Fruit fly (Drosophila melanogaster) whole organism, pupa: Measurements from ENCODE around the gene CG10481.

ENCODE experiments used
- CG17806 ChIP-seq: fragments of 200-800 bp; sonication (Bioruptor generic); optimal IDR thresholded peaks from 2 replicates; lab custom pipeline; 2018; ENCODE audit warnings: missing biosample characterization, mild to moderate bottlenecking, missing genetic modification characterization, moderate library complexity
- CG32121 ChIP-seq: fragments of 200-800 bp; sonication (Bioruptor generic); IDR thresholded peaks from 2 replicates; pipeline ENCODE4 v1.3.6; 2022; ENCODE audit warnings: missing biosample characterization, missing genetic modification characterization
- CG34367 ChIP-seq: fragments of 200-800 bp; sonication (Bioruptor generic); optimal IDR thresholded peaks from 2 replicates; lab custom pipeline; 2018; ENCODE audit warnings: missing biosample characterization, mild to moderate bottlenecking, missing genetic modification characterization
- CG4496 ChIP-seq: fragments of 200-800 bp; sonication (Bioruptor generic); IDR thresholded peaks from 3 replicates; pipeline ENCODE4 v1.3.6; 2022; ENCODE audit warnings: missing biosample characterization, missing genetic modification characterization
- CG9948 ChIP-seq: fragments of 200-800 bp; sonication (Bioruptor generic); optimal IDR thresholded peaks from 2 replicates; lab custom pipeline; 2018; ENCODE audit warnings: missing biosample characterization, mild to moderate bottlenecking, missing genetic modification characterization, moderate library complexity
- D1 ChIP-seq: fragments of 200-800 bp; sonication (Bioruptor generic); optimal IDR thresholded peaks from 2 replicates; lab custom pipeline; 2018; ENCODE audit warnings: missing biosample characterization, mild to moderate bottlenecking, missing genetic modification characterization, moderate library complexity
- EcR ChIP-seq: fragments of 200-800 bp; sonication (Bioruptor generic); optimal IDR thresholded peaks from 3 replicates; lab custom pipeline; 2019; ENCODE audit warnings: missing biosample characterization, missing genetic modification characterization, mild to moderate bottlenecking, moderate library complexity, missing genetic modification reagents
- Pif1B ChIP-seq: fragments of 200-800 bp; sonication (Bioruptor generic); optimal IDR thresholded peaks from 3 replicates; lab custom pipeline; 2016; ENCODE audit warnings: missing biosample characterization, missing genetic modification characterization
- Snoo ChIP-seq: fragments of 200-800 bp; sonication (Bioruptor generic); optimal IDR thresholded peaks from 3 replicates; lab custom pipeline; 2017; ENCODE audit warnings: missing biosample characterization, mild to moderate bottlenecking, missing genetic modification characterization, inconsistent platforms
- gl ChIP-seq: fragments of 200-800 bp; sonication (Bioruptor generic); optimal IDR thresholded peaks from 2 replicates; lab custom pipeline; 2018; ENCODE audit warnings: missing biosample characterization, mild to moderate bottlenecking, missing genetic modification characterization
- rn ChIP-seq: fragments of 200-800 bp; sonication (Bioruptor generic); IDR thresholded peaks from 2 replicates; pipeline ENCODE4 v1.3.6; 2022; ENCODE audit warnings: missing biosample characterization, missing genetic modification characterization

dm6 chr2L:19859746-19860145 lies 32.6 kb downstream of the CG10481 start:
- TF ChIP-seq CG9948 (no peak), Pif1B (GFP tag; lab: Kevin White, UChicago) (no peak), rn (GFP tag; lab: Robert Waterston, UW) (no peak), CG32121 (GFP tag; lab: Robert Waterston, UW) (no peak), CG4496 (GFP tag; lab: Robert Waterston, UW) (no peak), gl (tag; lab: Kevin White, UChicago) (no peak), Snoo (tag; lab: Kevin White, UChicago) (no peak), CG34367 (no peak), D1 (tag; lab: Kevin White, UChicago) (no peak), EcR (GFP tag; lab: Kevin White, UChicago) (no peak), CG17806 (no peak)
